Fruit fly (Drosophila melanogaster) whole organism, prepupa: Measurements from ENCODE around the gene ebd1.

Source experiments
- Blimp-1 ChIP-seq: fragments of 200-800 bp; sonication (Bioruptor generic); optimal IDR thresholded peaks from 3 replicates; lab custom pipeline; 2017; ENCODE audit warnings: missing biosample characterization, missing genetic modification characterization, mild to moderate bottlenecking, moderate library complexity, missing genetic modification reagents
- CG10631 ChIP-seq: fragments of 200-800 bp; sonication (Bioruptor generic); optimal IDR thresholded peaks from 2 replicates; lab custom pipeline; 2016; ENCODE audit warnings: missing biosample characterization, missing genetic modification characterization
- CG11294 ChIP-seq: fragments of 200-800 bp; sonication (Bioruptor generic); IDR thresholded peaks from 2 replicates; pipeline ENCODE4 v1.3.6; 2022; ENCODE audit warnings: missing biosample characterization, missing genetic modification characterization
- CG11902 ChIP-seq: fragments of 200-800 bp; sonication (Bioruptor generic); optimal IDR thresholded peaks from 3 replicates; lab custom pipeline; 2016; ENCODE audit warnings: missing biosample characterization, missing genetic modification characterization
- CG15336 ChIP-seq: fragments of 200-800 bp; sonication (Bioruptor generic); IDR thresholded peaks from 2 replicates; pipeline ENCODE4 v1.3.6; 2022; ENCODE audit warnings: missing biosample characterization, missing genetic modification characterization
- CG1621 ChIP-seq: fragments of 200-800 bp; sonication (Bioruptor generic); optimal IDR thresholded peaks from 3 replicates; lab custom pipeline; 2018; ENCODE audit warnings: missing biosample characterization, mild to moderate bottlenecking, missing genetic modification characterization
- CG3032 ChIP-seq: fragments of 200-800 bp; optimal IDR thresholded peaks from 2 replicates; lab custom pipeline; 2019; ENCODE audit warnings: missing biosample characterization, mild to moderate bottlenecking, missing genetic modification characterization, moderate library complexity
- CG31627 ChIP-seq: fragments of 200-800 bp; sonication (Bioruptor generic); optimal IDR thresholded peaks from 3 replicates; lab custom pipeline; 2016; ENCODE audit warnings: missing biosample characterization, missing genetic modification characterization
- CG32006 ChIP-seq: fragments of 200-800 bp; sonication (Bioruptor generic); optimal IDR thresholded peaks from 3 replicates; lab custom pipeline; 2017; ENCODE audit warnings: missing biosample characterization, mild to moderate bottlenecking, missing genetic modification characterization
- CG4318 ChIP-seq: fragments of 200-800 bp; sonication (Bioruptor generic); optimal IDR thresholded peaks from 3 replicates; lab custom pipeline; 2017; ENCODE audit warnings: missing biosample characterization, mild to moderate bottlenecking, missing genetic modification characterization
- CG6163 ChIP-seq: fragments of 200-800 bp; sonication (Bioruptor generic); IDR thresholded peaks from 3 replicates; pipeline ENCODE4 v1.3.6; 2022; ENCODE audit warnings: missing biosample characterization, missing genetic modification characterization
- CG6792 ChIP-seq: fragments of 200-800 bp; sonication (Bioruptor generic); optimal IDR thresholded peaks from 3 replicates; lab custom pipeline; 2016; ENCODE audit warnings: missing biosample characterization, missing genetic modification characterization
- CG6808 ChIP-seq: fragments of 200-800 bp; sonication (Bioruptor generic); optimal IDR thresholded peaks from 3 replicates; lab custom pipeline; 2017; ENCODE audit warnings: missing biosample characterization, missing genetic modification characterization, mild to moderate bottlenecking, moderate library complexity, missing genetic modification reagents
- CG6854 ChIP-seq: fragments of 200-800 bp; sonication (Bioruptor generic); optimal IDR thresholded peaks from 2 replicates; lab custom pipeline; 2017; ENCODE audit warnings: missing biosample characterization, mild to moderate bottlenecking, missing genetic modification characterization
- CG7368 ChIP-seq: fragments of 200-800 bp; sonication (Bioruptor generic); optimal IDR thresholded peaks from 3 replicates; lab custom pipeline; 2016; ENCODE audit warnings: missing biosample characterization, missing genetic modification characterization
- CG8119 ChIP-seq: fragments of 200-800 bp; sonication (Bioruptor generic); IDR thresholded peaks from 3 replicates; pipeline ENCODE4 v1.3.6; 2022; ENCODE audit warnings: missing biosample characterization, missing genetic modification characterization
- CG8319 ChIP-seq: fragments of 200-800 bp; sonication (Bioruptor generic); optimal IDR thresholded peaks from 3 replicates; lab custom pipeline; 2016; ENCODE audit warnings: missing biosample characterization, missing genetic modification characterization
- CG9139 ChIP-seq: fragments of 200-800 bp; sonication (Bioruptor generic); optimal IDR thresholded peaks from 3 replicates; lab custom pipeline; 2017; ENCODE audit warnings: missing biosample characterization, mild to moderate bottlenecking, missing genetic modification characterization
- Eip78C ChIP-seq: fragments of 200-800 bp; sonication (Bioruptor generic); peaks from one replicate; lab custom pipeline; 2016; ENCODE audit warnings: missing biosample characterization, missing genetic modification characterization
- Ets21C ChIP-seq: fragments of 200-800 bp; sonication (Bioruptor generic); optimal IDR thresholded peaks from 3 replicates; lab custom pipeline; 2016; ENCODE audit warnings: missing biosample characterization, missing genetic modification characterization
- Ets96B ChIP-seq: fragments of 200-800 bp; optimal IDR thresholded peaks from 2 replicates; lab custom pipeline; 2019; ENCODE audit warnings: missing biosample characterization, mild to moderate bottlenecking, missing genetic modification characterization, moderate library complexity
- Hr38 ChIP-seq: sonication (Bioruptor generic); optimal IDR thresholded peaks from 2 replicates; lab custom pipeline; 2016; ENCODE audit warnings: missing biosample characterization, missing genetic modification characterization
- Hr39 ChIP-seq: fragments of 200-800 bp; sonication (Bioruptor generic); optimal IDR thresholded peaks from 2 replicates; lab custom pipeline; 2016; ENCODE audit warnings: missing biosample characterization, missing genetic modification characterization
- Lpt ChIP-seq: fragments of 200-800 bp; sonication (Bioruptor generic); optimal IDR thresholded peaks from 3 replicates; lab custom pipeline; 2016; ENCODE audit warnings: missing biosample characterization, missing genetic modification characterization
- Met ChIP-seq: fragments of 200-800 bp; sonication (Bioruptor generic); optimal IDR thresholded peaks from 3 replicates; lab custom pipeline; 2016; ENCODE audit warnings: missing biosample characterization, missing genetic modification characterization
- Smox ChIP-seq: fragments of 200-800 bp; sonication (Bioruptor generic); optimal IDR thresholded peaks from 3 replicates; lab custom pipeline; 2016; ENCODE audit warnings: missing biosample characterization, missing genetic modification characterization
- Sox102F ChIP-seq: fragments of 200-800 bp; sonication (Bioruptor generic); optimal IDR thresholded peaks from 2 replicates; lab custom pipeline; 2016; ENCODE audit warnings: missing biosample characterization, mild to moderate bottlenecking, missing genetic modification characterization
- Sox14 ChIP-seq: fragments of 200-800 bp; sonication (Bioruptor generic); optimal IDR thresholded peaks from 3 replicates; lab custom pipeline; 2016; ENCODE audit warnings: missing biosample characterization, missing genetic modification characterization
- Sox15 ChIP-seq: fragments of 200-800 bp; sonication (Bioruptor generic); optimal IDR thresholded peaks from 3 replicates; lab custom pipeline; 2016; ENCODE audit warnings: missing biosample characterization, missing genetic modification characterization
- achi ChIP-seq: fragments of 200-800 bp; sonication (Bioruptor generic); optimal IDR thresholded peaks from 3 replicates; lab custom pipeline; 2016; ENCODE audit warnings: missing biosample characterization, missing genetic modification characterization
- acj6 ChIP-seq: fragments of 200-800 bp; sonication (Bioruptor generic); optimal IDR thresholded peaks from 3 replicates; lab custom pipeline; 2016; ENCODE audit warnings: missing biosample characterization, missing genetic modification characterization
- cyc ChIP-seq: fragments of 200-800 bp; sonication (Bioruptor generic); optimal IDR thresholded peaks from 3 replicates; lab custom pipeline; 2016; ENCODE audit warnings: missing biosample characterization, missing genetic modification characterization
- dsx ChIP-seq: fragments of 200-800 bp; optimal IDR thresholded peaks from 3 replicates; lab custom pipeline; 2019; ENCODE audit warnings: missing biosample characterization, mild to moderate bottlenecking, missing genetic modification characterization, moderate library complexity; ENCODE audit not compliant: poor library complexity, severe bottlenecking
- eg ChIP-seq: fragments of 200-800 bp; sonication (Bioruptor generic); IDR thresholded peaks from 3 replicates; pipeline ENCODE4 v1.3.6; 2022; ENCODE audit warnings: missing biosample characterization, missing genetic modification characterization
- esn ChIP-seq: fragments of 200-800 bp; sonication (Bioruptor generic); optimal IDR thresholded peaks from 2 replicates; lab custom pipeline; 2016; ENCODE audit warnings: missing biosample characterization, mild to moderate bottlenecking, missing genetic modification characterization, moderate library complexity
- fd59A ChIP-seq: fragments of 200-800 bp; sonication (Bioruptor generic); optimal IDR thresholded peaks from 2 replicates; lab custom pipeline; 2017; ENCODE audit warnings: missing biosample characterization, mild to moderate bottlenecking, missing genetic modification characterization, missing genetic modification reagents
- fkh ChIP-seq: fragments of 200-800 bp; sonication (Bioruptor generic); optimal IDR thresholded peaks from 3 replicates; lab custom pipeline; 2017; ENCODE audit warnings: missing biosample characterization, mild to moderate bottlenecking, missing genetic modification characterization, moderate library complexity
- lz ChIP-seq: fragments of 200-800 bp; sonication (Bioruptor generic); optimal IDR thresholded peaks from 3 replicates; lab custom pipeline; 2016; ENCODE audit warnings: missing biosample characterization, missing genetic modification characterization
- net ChIP-seq: fragments of 200-800 bp; sonication (Bioruptor generic); optimal IDR thresholded peaks from 3 replicates; lab custom pipeline; 2016; ENCODE audit warnings: missing biosample characterization, missing genetic modification characterization
- pdm3 ChIP-seq: fragments of 200-800 bp; sonication (Bioruptor generic); optimal IDR thresholded peaks from 3 replicates; lab custom pipeline; 2016; ENCODE audit warnings: missing biosample characterization, missing genetic modification characterization
- salr ChIP-seq, 2 experiments: fragments of 200-800 bp; sonication (Bioruptor generic); optimal IDR thresholded peaks; 3 replicates each; lab custom pipeline; 2016 to 2018; ENCODE audit warnings: missing biosample characterization in 2 of 2, missing genetic modification characterization in 2 of 2, mild to moderate bottlenecking in 1 of 2
- spab ChIP-seq: fragments of 200-800 bp; sonication (Bioruptor generic); optimal IDR thresholded peaks from 2 replicates; lab custom pipeline; 2017; ENCODE audit warnings: missing biosample characterization, mild to moderate bottlenecking, missing genetic modification characterization, missing genetic modification reagents
- ss ChIP-seq, 2 experiments: fragments of 200-800 bp; sonication (Bioruptor generic); optimal IDR thresholded peaks; 2 replicates in 1 of 2; 3 replicates in 1 of 2; lab custom pipeline; 2017 to 2018; ENCODE audit warnings: mild to moderate bottlenecking in 2 of 2, missing biosample characterization in 2 of 2, missing genetic modification characterization in 2 of 2, moderate library complexity in 1 of 2
- svp ChIP-seq: fragments of 200-800 bp; sonication (Bioruptor generic); peaks from one replicate; lab custom pipeline; 2016; ENCODE audit warnings: missing biosample characterization, missing genetic modification characterization
- topi ChIP-seq: fragments of 200-800 bp; sonication (Bioruptor generic); optimal IDR thresholded peaks from 3 replicates; lab custom pipeline; 2016; ENCODE audit warnings: missing biosample characterization, missing genetic modification characterization
- vri ChIP-seq: fragments of 200-800 bp; sonication (Bioruptor generic); optimal IDR thresholded peaks from 3 replicates; lab custom pipeline; 2016; ENCODE audit warnings: missing biosample characterization, mild to moderate bottlenecking, missing genetic modification characterization

The ebd1 gene

DNA sequence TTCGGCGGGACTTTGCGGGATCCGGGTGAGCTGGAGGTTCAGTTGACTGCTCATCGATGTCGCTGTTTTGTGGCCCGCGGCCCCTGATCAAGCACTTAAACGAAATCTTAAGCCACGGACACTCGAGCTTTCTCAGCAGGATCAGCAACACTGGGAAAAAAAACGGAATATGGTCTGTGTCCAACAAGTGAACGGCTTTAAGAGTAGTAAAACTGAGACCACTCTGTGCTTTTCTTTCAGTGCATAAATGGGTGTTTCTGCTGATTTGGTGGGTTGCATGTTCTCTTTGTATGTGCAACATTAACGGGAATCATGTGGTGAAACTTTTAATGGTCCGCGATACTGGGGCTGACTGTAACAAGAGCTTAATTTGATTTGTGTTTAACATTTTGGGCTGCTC, 44.0 kb upstream of the ebd1 start (continued):
- TF ChIP-seq lz (GFP tag; lab: Kevin White, UChicago) (peak; percentile 55), vri (GFP tag; lab: Kevin White, UChicago) (peak; percentile 11), CG10631 (GFP tag; lab: Kevin White, UChicago) (peak; percentile 12), Eip78C (GFP tag; lab: Kevin White, UChicago) (peak; percentile 75), Smox (GFP tag; lab: Kevin White, UChicago) (peak; percentile 56), achi (GFP tag; lab: Kevin White, UChicago) (no peak), acj6 (GFP tag; lab: Kevin White, UChicago) (peak; percentile 16), CG3032 (no peak), CG6792 (peak; percentile 32), CG6163 (GFP tag; lab: Robert Waterston, UW) (no peak), CG32006 (GFP tag; lab: Kevin White, UChicago) (no peak), Hr38 (GFP tag; lab: Kevin White, UChicago) (no peak), CG6854 (GFP tag; lab: Kevin White, UChicago) (peak; percentile 52), CG11294 (GFP tag; lab: Robert Waterston, UW) (no peak), CG8119 (GFP tag; lab: Robert Waterston, UW) (no peak), Ets96B (tag; lab: Kevin White, UChicago) (no peak), spab (peak; percentile 6)

- TF ChIP-seq Smox (GFP tag; lab: Kevin White, UChicago): peak; percentile 56
- TF ChIP-seq Eip78C (GFP tag; lab: Kevin White, UChicago): peak; percentile 57
- peak; percentile 30 for TF ChIP-seq Ets21C (GFP tag; lab: Kevin White, UChicago)
- TF ChIP-seq ss (GFP tag; optimal IDR thresholded peaks at IDR 0.05; lab: Kevin White, UChicago): no peak
- TF ChIP-seq cyc (GFP tag; lab: Kevin White, UChicago): peak; percentile 15
- no peak for TF ChIP-seq salr (GFP tag; optimal IDR thresholded peaks at IDR 0.05; lab: Kevin White, UChicago)
- peak; percentile 37 for TF ChIP-seq lz (GFP tag; lab: Kevin White, UChicago)
- peak; percentile 27 for TF ChIP-seq Sox14
- TF ChIP-seq pdm3 (GFP tag; lab: Kevin White, UChicago): no peak
- TF ChIP-seq eg (GFP tag; lab: Robert Waterston, UW): no peak
- TF ChIP-seq fd59A: no peak
- TF ChIP-seq CG6792: no peak
- no peak for TF ChIP-seq dsx (GFP tag; lab: Kevin White, UChicago)
- TF ChIP-seq esn (GFP tag; lab: Kevin White, UChicago): peak; percentile 54
- TF ChIP-seq Sox102F (GFP tag; lab: Kevin White, UChicago): peak; percentile 9
- TF ChIP-seq topi (GFP tag; lab: Kevin White, UChicago): peak; percentile 48
- TF ChIP-seq achi (GFP tag; lab: Kevin White, UChicago): no peak
- peak; percentile 42 for TF ChIP-seq Hr39 (GFP tag; lab: Kevin White, UChicago)
- peak; percentile 84 for TF ChIP-seq svp (GFP tag; lab: Kevin White, UChicago)
- peak; percentile 50 for TF ChIP-seq CG31627 (GFP tag; lab: Kevin White, UChicago)
- peak; percentile 2 for TF ChIP-seq Blimp-1
- TF ChIP-seq Met: peak; percentile 60
These were observed 43.2 kb upstream of the ebd1 start for dm6 chr3L:728579-728978.

DNA sequence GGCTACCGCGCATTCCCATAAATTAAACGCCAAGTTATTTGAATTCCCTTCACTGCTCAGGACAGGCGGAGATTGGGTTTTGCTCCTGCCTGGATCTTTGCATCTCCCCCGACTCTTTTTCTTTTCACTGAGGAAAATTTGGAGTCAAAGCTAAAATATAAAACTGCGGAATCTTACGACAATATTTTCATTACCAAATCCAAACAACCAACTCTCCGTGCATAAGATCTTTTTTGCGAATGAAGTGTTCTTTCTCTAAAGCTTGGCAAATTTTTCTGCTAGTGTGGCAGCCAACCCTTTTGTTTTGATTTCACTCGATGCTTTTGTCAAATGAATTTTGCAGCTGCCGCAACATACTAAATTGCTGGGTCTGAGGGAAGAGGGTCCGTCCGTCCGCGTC, 42.5 kb upstream of the ebd1 start:
- TF ChIP-seq achi (GFP tag; lab: Kevin White, UChicago) (peak; percentile 62), Sox15 (GFP tag; lab: Kevin White, UChicago) (peak; percentile 42), fd59A (no peak), CG8319 (GFP tag; lab: Kevin White, UChicago) (peak; percentile 29), CG7368 (GFP tag; lab: Kevin White, UChicago) (peak; percentile 53), CG15336 (GFP tag; lab: Robert Waterston, UW) (no peak), CG4318 (GFP tag; lab: Kevin White, UChicago) (no peak), Met (peak; percentile 92), CG11294 (GFP tag; lab: Robert Waterston, UW) (no peak), svp (GFP tag; lab: Kevin White, UChicago) (peak; percentile 94), pdm3 (GFP tag; lab: Kevin White, UChicago) (peak; percentile 75), CG6808 (GFP tag; lab: Kevin White, UChicago) (no peak), CG1621 (tag; lab: Kevin White, UChicago) (peak; percentile 32), net (peak; percentile 49), acj6 (GFP tag; lab: Kevin White, UChicago) (peak; percentile 71), topi (GFP tag; lab: Kevin White, UChicago) (peak; percentile 89), dsx (GFP tag; lab: Kevin White, UChicago) (peak; percentile 30), Lpt (GFP tag; lab: Kevin White, UChicago) (no peak), CG11902 (GFP tag; lab: Kevin White, UChicago) (peak; percentile 43), Blimp-1 (peak; percentile 54), cyc (GFP tag; lab: Kevin White, UChicago) (peak; percentile 91), spab (peak; percentile 20), eg (GFP tag; lab: Robert Waterston, UW) (no peak), CG9139 (GFP tag; lab: Kevin White, UChicago) (no peak), CG3032 (peak; percentile 39), fkh (no peak), CG10631 (GFP tag; lab: Kevin White, UChicago) (peak; percentile 51)
